Worm (Caenorhabditis elegans) whole organism, young adult: Measurements from ENCODE around the gene ulp-1.
A peak's percentile ranks its signal among the peaks of the same experiment; 100 is the strongest.

Source experiments
- B0019.2 ChIP-seq: fragments of 200-800 bp; sonication (Bioruptor generic); conservative IDR thresholded peaks from 2 replicates; pipeline ENCODE4 v1.3.6; 2022; ENCODE audit warnings: missing genetic modification reagents, missing genetic modification characterization, missing compliant biosample characterization
- B0261.1 ChIP-seq: sonication (generic microtip); optimal IDR thresholded peaks from 2 replicates; lab custom pipeline; 2016; ENCODE audit warnings: mild to moderate bottlenecking, missing genetic modification characterization, moderate library complexity, missing compliant biosample characterization
- D2030.7 ChIP-seq: fragments of 200-800 bp; sonication (Bioruptor generic); IDR thresholded peaks from 2 replicates; pipeline ENCODE4 v1.3.6; 2022; ENCODE audit warnings: missing genetic modification reagents, missing genetic modification characterization, missing compliant biosample characterization
- F22D6.2 ChIP-seq: sonication (generic microtip); optimal IDR thresholded peaks from 2 replicates; lab custom pipeline; 2016; ENCODE audit warnings: mild to moderate bottlenecking, missing genetic modification characterization, missing compliant biosample characterization
- F49E8.2 ChIP-seq: sonication (generic microtip); optimal IDR thresholded peaks from 3 replicates; lab custom pipeline; 2017; ENCODE audit warnings: missing genetic modification characterization, mild to moderate bottlenecking, missing compliant biosample characterization, antibody characterized with exemption, moderate library complexity; ENCODE audit not compliant: insufficient read depth
- F55B11.4 ChIP-seq: sonication (generic microtip); optimal IDR thresholded peaks from 2 replicates; lab custom pipeline; 2016; ENCODE audit warnings: missing compliant biosample characterization, missing genetic modification characterization, borderline replicate concordance; ENCODE audit not compliant: insufficient read depth
- Y79H2A.3 ChIP-seq: fragments of 200-800 bp; sonication (Bioruptor generic); conservative IDR thresholded peaks from 2 replicates; pipeline ENCODE4 v1.3.6; 2022; ENCODE audit warnings: missing genetic modification reagents, missing genetic modification characterization, missing compliant biosample characterization
- Y95B8A.8 ChIP-seq: fragments of 200-800 bp; sonication (Bioruptor generic); IDR thresholded peaks from 2 replicates; pipeline ENCODE4 v1.3.6; 2022; ENCODE audit warnings: missing genetic modification reagents, missing genetic modification characterization, missing compliant biosample characterization
- ZK185.1 ChIP-seq: sonication (generic microtip); optimal IDR thresholded peaks from 2 replicates; lab custom pipeline; 2016; ENCODE audit warnings: mild to moderate bottlenecking, missing genetic modification characterization, missing compliant biosample characterization; ENCODE audit not compliant: poor library complexity, severe bottlenecking
- atf-7 ChIP-seq: sonication (generic microtip); optimal IDR thresholded peaks from 2 replicates; lab custom pipeline; 2017; ENCODE audit warnings: mild to moderate bottlenecking, missing genetic modification characterization, missing compliant biosample characterization
- attf-3 ChIP-seq: fragments of 200-800 bp; sonication (Bioruptor generic); conservative IDR thresholded peaks from 2 replicates; pipeline ENCODE4 v1.3.6; 2022; ENCODE audit warnings: missing genetic modification reagents, missing genetic modification characterization, missing compliant biosample characterization
- attf-5 ChIP-seq: fragments of 200-800 bp; sonication (Bioruptor generic); optimal IDR thresholded peaks from 2 replicates; lab custom pipeline; 2018; ENCODE audit warnings: mild to moderate bottlenecking, missing genetic modification characterization, missing compliant biosample characterization
- cebp-2 ChIP-seq: fragments of 200-800 bp; sonication (Bioruptor generic); IDR thresholded peaks from 2 replicates; pipeline ENCODE4 v1.3.6; 2022; ENCODE audit warnings: missing genetic modification characterization, missing compliant biosample characterization
- ceh-100 ChIP-seq: fragments of 200-800 bp; sonication (Bioruptor generic); IDR thresholded peaks from 2 replicates; pipeline ENCODE4 v1.3.6; 2022; ENCODE audit warnings: missing genetic modification reagents, missing genetic modification characterization, missing compliant biosample characterization
- ceh-27 ChIP-seq: fragments of 200-800 bp; sonication (Bioruptor generic); optimal IDR thresholded peaks from 2 replicates; lab custom pipeline; 2018; ENCODE audit warnings: mild to moderate bottlenecking, missing genetic modification characterization, moderate library complexity, missing compliant biosample characterization
- ceh-40 ChIP-seq: fragments of 200-800 bp; sonication (Bioruptor generic); IDR thresholded peaks from 2 replicates; pipeline ENCODE4 v1.3.6; 2022; ENCODE audit warnings: missing genetic modification characterization, missing compliant biosample characterization
- ceh-58 ChIP-seq: fragments of 200-800 bp; sonication (Bioruptor generic); IDR thresholded peaks from 2 replicates; pipeline ENCODE4 v1.3.6; 2022; ENCODE audit warnings: missing genetic modification characterization, missing compliant biosample characterization
- ceh-91 ChIP-seq: fragments of 200-800 bp; sonication (Bioruptor generic); IDR thresholded peaks from 2 replicates; pipeline ENCODE4 v1.3.6; 2022; ENCODE audit warnings: missing genetic modification reagents, missing genetic modification characterization, missing compliant biosample characterization
- die-1 ChIP-seq: sonication (generic microtip); optimal IDR thresholded peaks from 2 replicates; lab custom pipeline; 2016; ENCODE audit warnings: missing genotype, mild to moderate bottlenecking, missing genetic modification characterization, missing compliant biosample characterization
- dox-1 ChIP-seq: fragments of 200-800 bp; sonication (Bioruptor generic); IDR thresholded peaks from 2 replicates; pipeline ENCODE4 v1.3.6; 2022; ENCODE audit warnings: missing genetic modification reagents, missing genetic modification characterization, missing compliant biosample characterization
- egrh-3 ChIP-seq: fragments of 200-800 bp; sonication (Bioruptor generic); IDR thresholded peaks from 2 replicates; pipeline ENCODE4 v1.3.6; 2022; ENCODE audit warnings: missing genetic modification reagents, missing genetic modification characterization, missing compliant biosample characterization
- ekl-4 ChIP-seq: fragments of 200-800 bp; sonication (Bioruptor generic); IDR thresholded peaks from 2 replicates; pipeline ENCODE4 v1.3.6; 2022; ENCODE audit warnings: missing genetic modification reagents, missing genetic modification characterization, missing compliant biosample characterization
- fkh-3 ChIP-seq: sonication (generic microtip); optimal IDR thresholded peaks from 2 replicates; lab custom pipeline; 2016; ENCODE audit warnings: mild to moderate bottlenecking, missing genetic modification characterization, missing compliant biosample characterization
- hmg-1.2 ChIP-seq: fragments of 200-800 bp; sonication (Bioruptor generic); IDR thresholded peaks from 2 replicates; pipeline ENCODE4 v1.3.6; 2022; ENCODE audit warnings: missing genetic modification reagents, missing genetic modification characterization, missing compliant biosample characterization
- hmg-20 ChIP-seq: fragments of 200-800 bp; sonication (Bioruptor generic); IDR thresholded peaks from 2 replicates; pipeline ENCODE4 v1.3.6; 2022; ENCODE audit warnings: missing genetic modification reagents, missing genetic modification characterization, missing compliant biosample characterization
- hrde-1 ChIP-seq: sonication (generic microtip); optimal IDR thresholded peaks from 2 replicates; lab custom pipeline; 2016; ENCODE audit warnings: missing genetic modification characterization, mild to moderate bottlenecking, missing compliant biosample characterization, moderate library complexity, missing genotype, missing genetic modification reagents, borderline replicate concordance
- lin-35 ChIP-seq, 3 experiments: fragments of 150-350 bp in 2 of 3; sonication (generic microtip) in 1 of 3; optimal IDR thresholded peaks; 2 replicates each; lab custom pipeline; 2014 to 2018; ENCODE audit warnings: missing biosample characterization in 3 of 3, missing genetic modification characterization in 3 of 3, missing genetic modification reagents in 3 of 3
- lin-54 ChIP-seq: fragments of 200-800 bp; sonication (Bioruptor generic); optimal IDR thresholded peaks from 2 replicates; lab custom pipeline; 2018; ENCODE audit warnings: mild to moderate bottlenecking, missing genetic modification characterization, missing compliant biosample characterization
- madf-3 ChIP-seq: fragments of 200-800 bp; sonication (Bioruptor generic); IDR thresholded peaks from 2 replicates; pipeline ENCODE4 v1.3.6; 2022; ENCODE audit warnings: missing genetic modification reagents, missing genetic modification characterization, missing compliant biosample characterization
- madf-6 ChIP-seq: fragments of 200-800 bp; sonication (Bioruptor generic); IDR thresholded peaks from 2 replicates; pipeline ENCODE4 v1.3.6; 2022; ENCODE audit warnings: missing genetic modification reagents, missing genetic modification characterization, missing compliant biosample characterization
- mcd-1 ChIP-seq: fragments of 200-800 bp; sonication (Bioruptor generic); IDR thresholded peaks from 2 replicates; pipeline ENCODE4 v1.3.6; 2022; ENCODE audit warnings: missing genetic modification reagents, missing genetic modification characterization, missing compliant biosample characterization
- mes-4 ChIP-seq: sonication (generic microtip); optimal IDR thresholded peaks from 2 replicates; lab custom pipeline; 2016; ENCODE audit warnings: missing genotype, missing genetic modification characterization, missing compliant biosample characterization
- mxl-1 ChIP-seq: sonication (generic microtip); optimal IDR thresholded peaks from 2 replicates; lab custom pipeline; 2016; ENCODE audit warnings: missing genetic modification characterization, missing compliant biosample characterization
- nfya-1 ChIP-seq: sonication (generic microtip); optimal IDR thresholded peaks from 2 replicates; lab custom pipeline; 2017; ENCODE audit warnings: antibody characterized with exemption, missing compliant biosample characterization, missing genetic modification characterization, borderline replicate concordance; ENCODE audit not compliant: insufficient read depth
- nfya-2 ChIP-seq: fragments of 200-800 bp; sonication (Bioruptor generic); IDR thresholded peaks from 2 replicates; pipeline ENCODE4 v1.3.6; 2022; ENCODE audit warnings: missing genetic modification reagents, missing genetic modification characterization, missing compliant biosample characterization
- nfyb-1 ChIP-seq: fragments of 200-800 bp; sonication (Bioruptor generic); IDR thresholded peaks from 2 replicates; pipeline ENCODE4 v1.3.6; 2022; ENCODE audit warnings: missing genetic modification reagents, missing genetic modification characterization, missing compliant biosample characterization
- nhr-179 ChIP-seq: sonication (generic microtip); optimal IDR thresholded peaks from 2 replicates; lab custom pipeline; 2016; ENCODE audit warnings: mild to moderate bottlenecking, missing genetic modification characterization, missing compliant biosample characterization
- nhr-80 ChIP-seq: sonication (generic microtip); optimal IDR thresholded peaks from 2 replicates; lab custom pipeline; 2016; ENCODE audit warnings: missing genetic modification characterization, missing compliant biosample characterization
- snpc-3.4 ChIP-seq: sonication (generic microtip); optimal IDR thresholded peaks from 2 replicates; lab custom pipeline; 2017; ENCODE audit warnings: missing genetic modification characterization, mild to moderate bottlenecking, missing compliant biosample characterization, antibody characterized with exemption, moderate library complexity, missing genotype, missing genetic modification reagents
- snpc-4 ChIP-seq, 5 experiments: fragments of 150-350 bp in 1 of 5; sonication (generic microtip) in 4 of 5; optimal IDR thresholded peaks; 2 replicates each; lab custom pipeline; 2014 to 2018; ENCODE audit warnings: missing genetic modification characterization in 5 of 5, missing biosample characterization in 3 of 5, antibody characterized with exemption in 2 of 5, mild to moderate bottlenecking in 2 of 5, missing compliant biosample characterization in 2 of 5, missing genotype in 2 of 5, moderate library complexity in 2 of 5, missing genetic modification reagents in 1 of 5
- sptf-2 ChIP-seq: fragments of 200-800 bp; sonication (Bioruptor generic); optimal IDR thresholded peaks from 2 replicates; lab custom pipeline; 2018; ENCODE audit warnings: mild to moderate bottlenecking, missing genetic modification characterization, missing compliant biosample characterization
- tbp1 ChIP-seq: fragments of 200-800 bp; sonication (Bioruptor generic); optimal IDR thresholded peaks from 2 replicates; lab custom pipeline; 2018; ENCODE audit warnings: mild to moderate bottlenecking, missing genetic modification characterization, missing compliant biosample characterization
- tbx-9 ChIP-seq: sonication (generic microtip); optimal IDR thresholded peaks from 2 replicates; lab custom pipeline; 2016; ENCODE audit warnings: borderline replicate concordance, missing genetic modification characterization, inconsistent platforms, missing compliant biosample characterization
- unc-130 ChIP-seq: sonication (generic microtip); optimal IDR thresholded peaks from 2 replicates; lab custom pipeline; 2016; ENCODE audit warnings: missing genetic modification reagents, missing genetic modification characterization, missing compliant biosample characterization
- ztf-25 ChIP-seq: fragments of 200-800 bp; sonication (Bioruptor generic); IDR thresholded peaks from 2 replicates; pipeline ENCODE4 v1.3.6; 2022; ENCODE audit warnings: missing genetic modification reagents, missing genetic modification characterization, missing compliant biosample characterization
- ztf-3 ChIP-seq: fragments of 200-800 bp; sonication (Bioruptor generic); optimal IDR thresholded peaks from 2 replicates; lab custom pipeline; 2018; ENCODE audit warnings: mild to moderate bottlenecking, missing genetic modification characterization, missing compliant biosample characterization

ulp-1 gene

DNA sequence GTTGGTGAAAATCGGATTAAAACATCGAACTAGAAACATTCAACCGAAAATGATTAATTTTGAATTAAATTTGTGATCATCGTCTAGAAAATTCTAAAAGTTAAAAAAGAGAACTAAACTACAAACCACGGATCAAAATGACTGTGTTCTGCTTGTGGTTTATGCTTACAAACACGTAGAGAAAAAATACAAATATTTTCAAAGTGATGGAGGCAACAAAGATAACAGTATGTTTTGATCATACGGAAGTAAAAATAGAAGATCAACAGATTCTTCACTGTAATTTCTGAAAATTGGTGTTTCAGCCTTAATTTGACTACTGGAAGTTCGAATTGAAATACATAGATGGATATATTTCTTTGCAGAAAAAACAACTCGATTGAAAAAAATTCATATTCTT is 33.7 kb upstream of the ulp-1 start:
- TF ChIP-seq nfyb-1 (GFP tag; lab: Robert Waterston, UW) (0 out of 2 replicates have a peak, but pooled peaks have one; percentile 29), fkh-3 (no peak), madf-3 (GFP tag; lab: Robert Waterston, UW) (0 out of 2 replicates have a peak, but pooled peaks have one; percentile 59), F49E8.2 (tag; lab: Kevin White, UChicago) (peak; percentile 45), hrde-1 (peak; percentile 84), ceh-91 (no peak), unc-130 (peak; percentile 40), madf-6 (GFP tag; lab: Robert Waterston, UW) (0 out of 2 replicates have a peak, but pooled peaks have one; percentile 20)

ce11 chrIII:5202641-5203040 is 33.0 kb upstream of the ulp-1 start:
- TF ChIP-seq egrh-3 (GFP tag; lab: Robert Waterston, UW) (no peak), B0261.1 (tag; lab: Kevin White, UChicago) (no peak), ceh-40 (no peak), ceh-27 (GFP tag; lab: Kevin White, UChicago) (peak; percentile 47), lin-35 (GFP tag; optimal IDR thresholded peaks at IDR 0.05; lab: Kevin White, UChicago) (peak in 1 of 3 experiments; percentile 7), attf-3 (GFP tag; lab: Robert Waterston, UW) (no peak), ceh-100 (GFP tag; lab: Robert Waterston, UW) (no peak), ztf-25 (GFP tag; lab: Robert Waterston, UW) (no peak), D2030.7 (GFP tag; lab: Robert Waterston, UW) (no peak), ZK185.1 (tag; lab: Kevin White, UChicago) (peak; percentile 42), snpc-4 (GFP tag; optimal IDR thresholded peaks at IDR 0.05; lab: Kevin White, UChicago) (no peak), snpc-4 (tag; optimal IDR thresholded peaks at IDR 0.05; lab: Kevin White, UChicago) (peak in 2 of 4 experiments; percentile 18 to 20), sptf-2 (GFP tag; lab: Kevin White, UChicago) (no peak), dox-1 (GFP tag; lab: Robert Waterston, UW) (0 out of 2 replicates have a peak, but pooled peaks have one; percentile 44), ekl-4 (GFP tag; lab: Robert Waterston, UW) (0 out of 2 replicates have a peak, but pooled peaks have one; percentile 57), cebp-2 (GFP tag; lab: Robert Waterston, UW) (no peak), F49E8.2 (tag; lab: Kevin White, UChicago) (no peak), attf-5 (GFP tag; lab: Kevin White, UChicago) (peak; percentile 49), nhr-80 (tag; lab: Kevin White, UChicago) (peak; percentile 66), tbx-9 (tag; lab: Kevin White, UChicago) (no peak), F55B11.4 (no peak), tbp1 (GFP tag; lab: Kevin White, UChicago) (peak; percentile 15), die-1 (tag; lab: Kevin White, UChicago) (peak; percentile 17), B0019.2 (GFP tag; lab: Robert Waterston, UW) (no peak), nfya-2 (GFP tag; lab: Robert Waterston, UW) (no peak), lin-54 (GFP tag; lab: Kevin White, UChicago) (no peak), nhr-179 (no peak), snpc-3.4 (tag; lab: Kevin White, UChicago) (no peak), ztf-3 (no peak), mxl-1 (no peak), hmg-20 (no peak), F22D6.2 (tag; lab: Kevin White, UChicago) (no peak), Y79H2A.3 (GFP tag; lab: Robert Waterston, UW) (no peak), nfya-1 (tag; lab: Kevin White, UChicago) (no peak), ceh-58 (GFP tag; lab: Robert Waterston, UW) (no peak), atf-7 (tag; lab: Kevin White, UChicago) (no peak), mes-4 (no peak), hmg-1.2 (peak; percentile 47; the same call in 1 of the 2 replicates), mcd-1 (GFP tag; lab: Robert Waterston, UW) (no peak), Y95B8A.8 (GFP tag; lab: Robert Waterston, UW) (no peak)
